Fruit fly (Drosophila melanogaster): ENCODE results near the gene TyrR.

Gene TyrR

DNA sequence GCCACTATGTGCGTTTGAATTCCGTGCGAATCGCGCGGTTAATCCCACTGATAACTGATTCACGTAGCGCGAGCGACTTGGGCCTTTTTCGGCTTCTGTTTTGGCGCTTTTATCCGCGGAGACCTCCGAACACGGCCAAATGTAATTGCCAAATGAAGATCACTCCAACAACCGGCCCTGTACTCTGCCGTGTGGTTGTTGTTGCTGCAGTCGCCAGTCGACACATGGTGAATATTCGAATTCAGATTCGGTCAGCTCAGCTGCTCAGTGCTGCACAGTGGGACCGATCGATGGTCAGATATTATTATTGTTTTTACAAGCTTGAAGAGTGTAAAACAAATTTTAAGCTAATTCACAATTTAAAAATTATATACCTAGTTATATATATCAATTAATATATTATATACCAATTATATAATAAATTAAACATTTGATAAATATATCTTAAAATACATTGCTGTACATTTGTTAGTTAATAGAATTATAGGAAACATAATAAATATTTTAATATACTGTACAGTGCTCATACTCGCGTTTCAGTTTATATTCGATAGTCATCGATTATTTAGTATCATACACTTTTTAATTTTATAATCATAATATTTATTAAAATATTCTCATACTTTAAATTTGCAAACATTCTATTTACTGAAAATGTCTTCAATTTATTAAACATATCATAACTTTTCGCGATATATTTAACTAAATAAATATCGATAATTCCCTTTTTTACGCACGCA is 31.5 kb upstream of the TyrR start, which contains the start of gene CG43102 (continued):
- no peak for TF ChIP-seq h (optimal IDR thresholded peaks at IDR 0.05)
- no peak for TF ChIP-seq ara (GFP tag; IDR thresholded peaks at IDR 0.05)
- peak; percentile 61 for TF ChIP-seq HHEX (GFP tag; optimal IDR thresholded peaks at IDR 0.05)
- TF ChIP-seq CG2889 (GFP tag; IDR thresholded peaks at IDR 0.05), result peak; percentile 56; the same call in 2 of the 3 replicates
- TF ChIP-seq gsb (GFP tag; IDR thresholded peaks at IDR 0.05), result no peak
- TF ChIP-seq CG32772 (GFP tag; IDR thresholded peaks at IDR 0.05), result peak; percentile 70
- TF ChIP-seq HLH54F (GFP tag; optimal IDR thresholded peaks at IDR 0.05), result peak; percentile 15
- peak; percentile 43 for TF ChIP-seq CG15696 (tag; optimal IDR thresholded peaks at IDR 0.05)
- TF ChIP-seq CG9932 (GFP tag; IDR thresholded peaks at IDR 0.05), result peak; percentile 84
- TF ChIP-seq Mes4 (GFP tag; optimal IDR thresholded peaks at IDR 0.05), result no peak
- peak; percentile 80 for TF ChIP-seq CG14710 (tag; optimal IDR thresholded peaks at IDR 0.05)
- peak; percentile 53 for TF ChIP-seq MBD-R2 (GFP tag; IDR thresholded peaks at IDR 0.05)
- no peak for TF ChIP-seq CG10565 (GFP tag; optimal IDR thresholded peaks at IDR 0.05)
- peak; percentile 24 for TF ChIP-seq chn (GFP tag; optimal IDR thresholded peaks at IDR 0.05)
- peak; percentile 36 for TF ChIP-seq exex (tag; optimal IDR thresholded peaks at IDR 0.05)
- peak; percentile 82 for TF ChIP-seq CG8924 (tag; optimal IDR thresholded peaks at IDR 0.05)
- TF ChIP-seq Vsx1 (GFP tag; optimal IDR thresholded peaks at IDR 0.05), result peak; percentile 31
- peak; percentile 74 for TF ChIP-seq unpg (GFP tag; optimal IDR thresholded peaks at IDR 0.05)
- peak; percentile 54 for TF ChIP-seq CG18764 (GFP tag; optimal IDR thresholded peaks at IDR 0.05)
- TF ChIP-seq dati (GFP tag; IDR thresholded peaks at IDR 0.05), result no peak

DNA sequence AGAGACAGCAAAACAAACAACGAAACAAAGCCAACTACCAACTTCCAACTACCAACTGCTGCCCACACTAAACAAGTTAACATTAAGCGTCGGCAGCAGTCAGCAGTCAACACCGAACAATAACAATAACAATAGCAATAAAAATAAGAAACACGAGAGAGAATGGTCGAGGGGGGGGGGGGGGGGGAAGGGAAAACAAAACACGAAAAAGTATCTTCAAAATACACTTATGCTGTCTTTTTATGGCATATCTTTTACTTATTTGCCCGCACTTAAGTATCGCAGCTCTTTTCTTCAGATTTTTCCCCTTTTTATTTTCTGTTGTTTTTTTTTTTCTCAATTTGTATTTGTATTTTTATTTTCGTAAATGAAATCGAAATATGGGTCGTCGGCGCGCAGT is 30.3 kb upstream of the TyrR start:
- TF ChIP-seq pita (GFP tag; optimal IDR thresholded peaks at IDR 0.05) (no peak), crol (GFP tag; IDR thresholded peaks at IDR 0.05) (peak; percentile 73), Mrtf (GFP tag; IDR thresholded peaks at IDR 0.05) (no peak), ac (GFP tag; optimal IDR thresholded peaks at IDR 0.05) (no peak), maf-S (GFP tag; optimal IDR thresholded peaks at IDR 0.05) (no peak), BtbVII (GFP tag; optimal IDR thresholded peaks at IDR 0.05) (no peak), pfk (GFP tag; optimal IDR thresholded peaks at IDR 0.05) (no peak)

- TF ChIP-seq CG10543 (GFP tag; optimal IDR thresholded peaks at IDR 0.05), result no peak
- no peak for TF ChIP-seq Ssrp (tag; optimal IDR thresholded peaks at IDR 0.05)
- TF ChIP-seq nom (GFP tag; optimal IDR thresholded peaks at IDR 0.05), result peak; percentile 2
- no peak for TF ChIP-seq org-1 (GFP tag; optimal IDR thresholded peaks at IDR 0.05)
- peak; percentile 47 for TF ChIP-seq sens (GFP tag)
- no peak for TF ChIP-seq gem (tag; optimal IDR thresholded peaks at IDR 0.05)
- TF ChIP-seq row (GFP tag; IDR thresholded peaks at IDR 0.05), result 0 out of 3 replicates have a peak, but pooled peaks have one; percentile 5
Observed at dm6 chr3R:17789937-17790336, 26.9 kb upstream of the TyrR start.

DNA sequence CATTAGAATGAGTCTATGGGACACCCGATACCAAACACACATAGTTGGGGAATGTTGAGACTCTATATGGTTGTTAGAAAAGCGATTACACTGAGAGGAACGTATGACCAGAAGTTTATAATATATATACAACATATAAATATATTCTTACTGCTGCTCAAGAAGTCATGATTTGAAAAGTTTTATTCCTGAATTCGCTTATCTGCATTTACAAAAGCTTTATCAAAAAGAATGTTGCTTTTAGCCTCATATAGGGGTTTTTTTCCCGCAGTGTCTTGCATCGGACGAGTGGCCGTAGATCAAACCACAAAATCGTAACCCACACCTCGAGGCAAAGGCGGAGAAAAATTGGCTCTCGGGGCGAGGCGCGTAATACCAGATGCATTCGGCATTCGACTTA is 24.8 kb upstream of the TyrR start:
- TF ChIP-seq CG2712 (tag; optimal IDR thresholded peaks at IDR 0.05) (peak; percentile 33), CG14860 (GFP tag; IDR thresholded peaks at IDR 0.05; ENCODE audit: partially characterized antibody) (no peak), CG16813 (GFP tag; IDR thresholded peaks at IDR 0.05; ENCODE audit: partially characterized antibody) (no peak), sc (optimal IDR thresholded peaks at IDR 0.05) (no peak), sc (GFP tag; optimal IDR thresholded peaks at IDR 0.05) (peak; percentile 9), gfzf (GFP tag; optimal IDR thresholded peaks at IDR 0.05) (no peak), Ets97D (GFP tag; optimal IDR thresholded peaks at IDR 0.05) (no peak), tx (GFP tag; optimal IDR thresholded peaks at IDR 0.05) (no peak), aop (GFP tag; IDR thresholded peaks at IDR 0.05) (no peak), Dll (GFP tag; IDR thresholded peaks at IDR 0.05; ENCODE audit: partially characterized antibody) (no peak), da (GFP tag; optimal IDR thresholded peaks at IDR 0.05) (no peak), CG1024 (GFP tag; IDR thresholded peaks at IDR 0.05) (no peak), CG14710 (tag; optimal IDR thresholded peaks at IDR 0.05) (peak; percentile 10), Dp (GFP tag; optimal IDR thresholded peaks at IDR 0.05) (no peak), CG7786 (GFP tag; optimal IDR thresholded peaks at IDR 0.05) (no peak)

All from whole organism, embryonic.